Worm (Caenorhabditis elegans) whole organism, L4 larva: ENCODE measurements around the gene fipr-19.

ENCODE experiments used
- F49E8.2 ChIP-seq: sonication (generic microtip); optimal IDR thresholded peaks from 2 replicates; lab custom pipeline; 2016; ENCODE audit warnings: missing compliant biosample characterization, mild to moderate bottlenecking, missing genetic modification characterization, borderline replicate concordance
- T26A8.4 ChIP-seq: fragments of 200-800 bp; sonication (Bioruptor generic); IDR thresholded peaks from 2 replicates; pipeline ENCODE4 v1.3.6; 2022; ENCODE audit warnings: missing genetic modification characterization, missing compliant biosample characterization
- aly-2 ChIP-seq: sonication (generic microtip); optimal IDR thresholded peaks from 2 replicates; lab custom pipeline; 2018; ENCODE audit warnings: missing biosample characterization, missing genetic modification characterization
- ceh-32 ChIP-seq: sonication (generic microtip); optimal IDR thresholded peaks from 2 replicates; lab custom pipeline; 2016; ENCODE audit warnings: mild to moderate bottlenecking, missing genetic modification characterization, missing compliant biosample characterization; ENCODE audit not compliant: poor library complexity
- ceh-44 ChIP-seq: fragments of 200-800 bp; sonication (Bioruptor generic); IDR thresholded peaks from 2 replicates; pipeline ENCODE4 v1.3.6; 2022; ENCODE audit warnings: missing genetic modification reagents, missing genetic modification characterization, missing compliant biosample characterization
- ces-1 ChIP-seq: fragments of 150-350 bp; sonication (generic microtip); optimal IDR thresholded peaks from 4 replicates; lab custom pipeline; 2014; ENCODE audit warnings: missing biosample characterization, missing genetic modification reagents, missing genetic modification characterization
- ctbp-1 ChIP-seq: fragments of 200-800 bp; sonication (Bioruptor generic); IDR thresholded peaks from 2 replicates; pipeline ENCODE4 v1.3.6; 2022; ENCODE audit warnings: missing genetic modification reagents, missing genetic modification characterization, missing compliant biosample characterization
- daf-19 ChIP-seq: fragments of 200-800 bp; sonication (Bioruptor generic); conservative IDR thresholded peaks from 2 replicates; pipeline ENCODE4 v1.3.6; 2022; ENCODE audit warnings: missing genetic modification characterization, missing compliant biosample characterization
- dve-1 ChIP-seq: sonication (generic microtip); optimal IDR thresholded peaks from 2 replicates; lab custom pipeline; 2017; ENCODE audit warnings: antibody characterized with exemption, mild to moderate bottlenecking, missing genetic modification characterization, missing compliant biosample characterization; ENCODE audit not compliant: insufficient read depth
- egl-27 ChIP-seq: sonication (generic microtip); optimal IDR thresholded peaks from 3 replicates; lab custom pipeline; 2017; ENCODE audit warnings: missing biosample characterization, missing genetic modification reagents, missing genetic modification characterization
- hmg-1.1 ChIP-seq: fragments of 200-800 bp; sonication (Bioruptor generic); IDR thresholded peaks from 2 replicates; pipeline ENCODE4 v1.3.6; 2022; ENCODE audit warnings: missing genetic modification reagents, missing genetic modification characterization, missing compliant biosample characterization
- jun-1 ChIP-seq: fragments of 150-350 bp; optimal IDR thresholded peaks from 2 replicates; lab custom pipeline; 2014; ENCODE audit warnings: missing biosample characterization, missing genetic modification reagents, missing genetic modification characterization
- lin-1 ChIP-seq: fragments of 200-800 bp; sonication (Bioruptor generic); IDR thresholded peaks from 2 replicates; pipeline ENCODE4 v1.3.6; 2022; ENCODE audit warnings: missing genetic modification reagents, missing genetic modification characterization, missing compliant biosample characterization
- lin-15B ChIP-seq: fragments of 150-350 bp; sonication (generic microtip); optimal IDR thresholded peaks from 3 replicates; lab custom pipeline; 2014; ENCODE audit warnings: missing biosample characterization, missing genetic modification characterization
- lir-3 ChIP-seq: sonication (generic microtip); optimal IDR thresholded peaks from 2 replicates; lab custom pipeline; 2016; ENCODE audit warnings: mild to moderate bottlenecking, missing genetic modification characterization, missing compliant biosample characterization
- lsy-2 ChIP-seq, 2 experiments: fragments of 150-350 bp in 1 of 2; sonication (generic microtip) in 1 of 2; optimal IDR thresholded peaks; 2 replicates each; lab custom pipeline; 2014 to 2017; ENCODE audit warnings: missing biosample characterization in 2 of 2, missing genetic modification characterization in 2 of 2
- madf-5 ChIP-seq, 2 experiments: fragments of 200-800 bp; sonication (Bioruptor generic); IDR thresholded peaks; 2 replicates each; pipeline ENCODE4 v1.3.6; 2022; ENCODE audit warnings: missing compliant biosample characterization in 2 of 2, missing genetic modification characterization in 2 of 2
- madf-9 ChIP-seq: fragments of 200-800 bp; sonication (Bioruptor generic); conservative IDR thresholded peaks from 2 replicates; pipeline ENCODE4 v1.3.6; 2022; ENCODE audit warnings: missing genetic modification reagents, missing genetic modification characterization, missing compliant biosample characterization
- mdl-1 ChIP-seq, 2 experiments: fragments of 150-350 bp in 1 of 2; sonication (generic microtip) in 1 of 2; optimal IDR thresholded peaks; 2 replicates each; lab custom pipeline; 2014 to 2017; ENCODE audit warnings: missing biosample characterization in 2 of 2, missing genetic modification characterization in 2 of 2
- mep-1 ChIP-seq: fragments of 150-350 bp; sonication (generic microtip); optimal IDR thresholded peaks from 3 replicates; lab custom pipeline; 2014; ENCODE audit warnings: missing biosample characterization, missing genetic modification characterization
- mxl-2 ChIP-seq: fragments of 200-800 bp; sonication (Bioruptor generic); conservative IDR thresholded peaks from 2 replicates; pipeline ENCODE4 v1.3.6; 2022; ENCODE audit warnings: missing genetic modification reagents, missing genetic modification characterization, missing compliant biosample characterization
- mxl-3 ChIP-seq: fragments of 200-800 bp; sonication (Bioruptor generic); optimal IDR thresholded peaks from 2 replicates; lab custom pipeline; 2018; ENCODE audit warnings: mild to moderate bottlenecking, missing genetic modification characterization, missing compliant biosample characterization
- nhr-10 ChIP-seq: fragments of 150-350 bp; optimal IDR thresholded peaks from 2 replicates; lab custom pipeline; 2014; ENCODE audit warnings: missing biosample characterization, missing genetic modification characterization
- nhr-25 ChIP-seq: sonication (generic microtip); optimal IDR thresholded peaks from 2 replicates; lab custom pipeline; 2017; ENCODE audit warnings: missing genetic modification characterization, mild to moderate bottlenecking, missing compliant biosample characterization, antibody characterized with exemption, moderate library complexity, borderline replicate concordance; ENCODE audit not compliant: insufficient read depth
- nhr-41 ChIP-seq: fragments of 200-800 bp; sonication (Bioruptor generic); IDR thresholded peaks from 2 replicates; pipeline ENCODE4 v1.3.6; 2022; ENCODE audit warnings: missing genetic modification reagents, missing genetic modification characterization, missing compliant biosample characterization
- nhr-6 ChIP-seq: fragments of 150-350 bp; optimal IDR thresholded peaks from 2 replicates; lab custom pipeline; 2014; ENCODE audit warnings: missing biosample characterization, missing genetic modification characterization
- nhr-76 ChIP-seq: fragments of 150-350 bp; optimal IDR thresholded peaks from 2 replicates; lab custom pipeline; 2014; ENCODE audit warnings: missing biosample characterization, missing genetic modification characterization
- pha-4 ChIP-seq, 2 experiments: fragments of 150-350 bp in 1 of 2; fragments of 200-800 bp in 1 of 2; sonication (Bioruptor generic) in 1 of 2; IDR thresholded peaks in 1 of 2; optimal IDR thresholded peaks in 1 of 2; 2 replicates each; pipeline versions ENCODE4 v1.3.6 to Lab custom; 2014 to 2022; ENCODE audit warnings: missing genetic modification characterization in 2 of 2, missing genetic modification reagents in 2 of 2, missing biosample characterization in 1 of 2, missing compliant biosample characterization in 1 of 2
- spr-3 ChIP-seq: fragments of 200-800 bp; sonication (Bioruptor generic); optimal IDR thresholded peaks from 2 replicates; lab custom pipeline; 2018; ENCODE audit warnings: mild to moderate bottlenecking, missing genetic modification characterization, missing compliant biosample characterization
- tra-1 ChIP-seq: fragments of 200-800 bp; sonication (Bioruptor generic); IDR thresholded peaks from 2 replicates; pipeline ENCODE4 v1.3.6; 2022; ENCODE audit warnings: missing genetic modification reagents, missing genetic modification characterization, missing compliant biosample characterization
- unc-62 ChIP-seq, 3 experiments: fragments of 150-350 bp in 1 of 3; sonication (generic microtip); optimal IDR thresholded peaks in 2 of 3; peaks in 1 of 3; 1 replicate in 1 of 3; 2 replicates in 2 of 3; lab custom pipeline; 2014 to 2017; ENCODE audit warnings: missing biosample characterization in 3 of 3, missing genetic modification characterization in 3 of 3, missing genetic modification reagents in 3 of 3, missing genotype in 1 of 3
- zag-1 ChIP-seq: fragments of 150-350 bp; optimal IDR thresholded peaks from 2 replicates; lab custom pipeline; 2014; ENCODE audit warnings: missing biosample characterization, missing genetic modification characterization
- zfp-3 ChIP-seq: fragments of 200-800 bp; sonication (Bioruptor generic); conservative IDR thresholded peaks from 2 replicates; pipeline ENCODE4 v1.3.6; 2022; ENCODE audit warnings: missing genetic modification reagents, missing genetic modification characterization, missing compliant biosample characterization
- ztf-7 ChIP-seq: fragments of 150-350 bp; optimal IDR thresholded peaks from 2 replicates; lab custom pipeline; 2014; ENCODE audit warnings: missing biosample characterization, missing genetic modification characterization

The fipr-19 gene

DNA sequence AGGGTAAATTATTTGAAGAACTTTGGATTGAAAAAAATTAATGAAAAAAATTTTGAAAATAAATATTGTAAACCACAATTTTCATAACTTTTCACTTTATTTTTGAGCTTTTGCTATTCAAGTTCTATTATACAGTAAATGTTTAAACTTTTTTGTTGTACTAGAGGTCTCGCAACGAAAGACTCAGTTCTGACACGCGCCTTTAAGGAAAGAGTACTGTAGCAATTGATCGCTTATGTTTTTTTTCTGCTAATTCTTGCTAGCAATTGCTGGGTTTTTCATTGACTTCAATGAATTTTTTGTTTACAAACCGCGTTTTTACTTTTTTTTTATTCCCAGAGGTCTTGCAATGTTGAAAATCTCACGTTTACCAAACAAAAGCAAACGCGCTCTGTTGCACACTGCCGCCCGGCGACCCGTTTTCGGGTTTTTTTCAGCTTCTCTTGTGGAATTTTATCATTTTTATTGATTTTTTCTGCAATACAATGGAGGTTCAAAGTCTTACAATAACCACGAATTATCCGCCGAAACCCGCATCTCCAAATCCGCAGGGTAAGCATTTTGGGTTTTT lies 4.8 kb upstream of the fipr-19 start, which contains the start of gene H14A12.3 (continued):
- TF ChIP-seq pha-4 (GFP tag; IDR thresholded peaks at IDR 0.05; lab: Robert Waterston, UW) = no peak
- peak; percentile 52 for TF ChIP-seq pha-4 (tag; optimal IDR thresholded peaks at IDR 0.05; lab: Kevin White, UChicago)
- no peak for TF ChIP-seq jun-1 (tag; lab: Kevin White, UChicago)
- no peak for TF ChIP-seq dve-1 (tag; lab: Kevin White, UChicago)
- TF ChIP-seq mxl-3 = no peak
- TF ChIP-seq mxl-2 (GFP tag; lab: Robert Waterston, UW) = no peak
- no peak for TF ChIP-seq tra-1 (GFP tag; lab: Robert Waterston, UW)
- no peak for TF ChIP-seq madf-5 (GFP tag; IDR thresholded peaks at IDR 0.05; lab: Robert Waterston, UW)

DNA sequence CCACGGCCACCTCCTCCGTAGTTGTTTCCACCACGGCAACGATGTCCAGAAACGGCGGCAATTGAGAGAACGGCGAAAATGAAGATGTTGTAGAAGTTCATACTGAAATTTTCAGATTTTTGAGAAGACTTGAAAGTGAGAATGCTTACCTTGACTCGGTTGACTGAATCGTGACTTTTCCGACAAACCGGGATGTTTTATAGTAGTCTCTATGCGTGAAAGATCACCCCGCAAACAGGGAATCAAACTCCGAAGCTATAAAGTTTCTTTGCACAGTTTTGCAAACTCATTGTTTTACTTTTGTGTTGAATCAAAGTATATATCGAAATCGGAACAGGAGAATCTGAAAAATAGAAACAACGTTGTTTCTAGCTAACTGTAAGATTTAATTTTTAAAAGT lies 3.5 kb upstream of the fipr-19 start, which contains the start of gene fipr-20:
TSS of gene fipr-20 (minus strand) at position 101 of the 400 bp plus-strand sequence.
- TF ChIP-seq ceh-32 (tag; lab: Kevin White, UChicago) (no peak), lir-3 (tag; lab: Kevin White, UChicago) (no peak), nhr-41 (GFP tag; lab: Robert Waterston, UW) (no peak), lin-1 (GFP tag; lab: Robert Waterston, UW) (no peak), madf-9 (GFP tag; lab: Robert Waterston, UW) (no peak), egl-27 (no peak), F49E8.2 (tag; lab: Kevin White, UChicago) (no peak), nhr-6 (tag; lab: Kevin White, UChicago) (no peak), madf-5 (GFP tag; IDR thresholded peaks at IDR 0.05; lab: Robert Waterston, UW) (no peak), spr-3 (GFP tag; lab: Kevin White, UChicago) (no peak), nhr-76 (tag; lab: Kevin White, UChicago) (no peak), unc-62 (GFP tag; optimal IDR thresholded peaks at IDR 0.05 in 1 of 2; lab: Kevin White, UChicago) (no peak), unc-62 (tag; optimal IDR thresholded peaks at IDR 0.05; lab: Kevin White, UChicago) (no peak)
- TF ChIP-seq, all 104 proteins: peak for 0

DNA sequence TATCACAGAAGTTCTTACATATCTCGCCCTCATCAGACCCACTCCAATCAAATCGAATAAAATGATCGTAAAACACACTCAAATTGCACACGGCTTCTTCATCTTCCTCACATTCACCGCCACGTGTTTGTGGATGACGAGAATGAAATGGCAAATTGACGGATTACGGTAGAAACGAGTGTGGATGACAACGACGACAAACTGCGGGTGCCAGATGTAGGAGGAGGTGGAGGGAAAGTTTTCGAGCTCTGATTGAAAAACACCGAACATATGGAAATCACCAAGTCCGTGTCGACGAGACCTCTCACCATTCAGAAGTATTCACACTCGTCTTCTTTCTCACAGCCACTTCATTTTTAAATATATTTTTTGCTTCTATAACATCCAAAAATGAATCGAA lies 1.3 kb upstream of the fipr-19 start, which contains the start of gene mls-1:
TSS of gene mls-1 (plus strand) at position 324 of the 400 bp plus-strand sequence.
- TF ChIP-seq T26A8.4 (no peak), hmg-1.1 (GFP tag; lab: Robert Waterston, UW) (no peak), lin-15B (tag; lab: Kevin White, UChicago) (no peak), unc-62 (GFP tag; optimal IDR thresholded peaks at IDR 0.05 in 1 of 2; lab: Kevin White, UChicago) (peak in 1 of 2 experiments; percentile 53), unc-62 (tag; optimal IDR thresholded peaks at IDR 0.05; lab: Kevin White, UChicago) (no peak), zfp-3 (no peak), daf-19 (no peak), ceh-32 (tag; lab: Kevin White, UChicago) (no peak), ctbp-1 (no peak)

DNA sequence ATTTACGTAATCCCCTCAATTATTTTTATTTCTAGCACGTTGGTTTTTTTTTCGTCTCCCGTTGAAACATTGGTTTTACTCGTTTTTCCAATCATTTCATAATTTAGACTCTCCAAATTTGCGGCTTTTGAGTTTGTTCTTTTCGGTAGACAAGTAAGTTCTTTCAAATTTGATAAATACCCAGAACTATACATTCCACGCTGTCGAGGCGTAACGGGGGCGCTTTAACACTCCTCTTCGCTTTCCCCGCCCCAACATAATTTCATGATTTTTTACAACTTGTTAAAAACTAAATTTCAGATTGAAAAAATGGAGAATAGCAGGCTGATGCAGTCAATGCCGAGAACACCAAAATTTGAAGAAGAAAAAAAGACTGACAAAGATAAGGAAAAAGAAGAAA lies 2.1 kb downstream of the fipr-19 start, which contains the start of gene Y69F12A.1:
TSS of gene Y69F12A.1 (plus strand) at position 301 of the 400 bp plus-strand sequence.
- no peak for TF ChIP-seq zag-1 (tag; lab: Kevin White, UChicago)
- TF ChIP-seq nhr-25 (tag; lab: Kevin White, UChicago) = no peak
- no peak for TF ChIP-seq lsy-2 (tag; optimal IDR thresholded peaks at IDR 0.05; lab: Kevin White, UChicago)
- no peak for TF ChIP-seq ztf-7 (tag; lab: Kevin White, UChicago)
- TF ChIP-seq lin-1 (GFP tag; lab: Robert Waterston, UW) = no peak
- no peak for TF ChIP-seq mep-1 (tag; lab: Kevin White, UChicago)
- TF ChIP-seq aly-2 (tag; lab: Kevin White, UChicago) = no peak
- no peak for TF ChIP-seq nhr-10
- TF ChIP-seq ceh-44 (GFP tag; lab: Robert Waterston, UW) = no peak
- no peak for TF ChIP-seq mdl-1 (tag; optimal IDR thresholded peaks at IDR 0.05; lab: Kevin White, UChicago)
- no peak for TF ChIP-seq ces-1 (GFP tag; lab: Kevin White, UChicago)
